Fruit fly (Drosophila melanogaster): ENCODE results near the gene tx.

- no peak for TF ChIP-seq CG8478 (optimal IDR thresholded peaks at IDR 0.05)
- TF ChIP-seq CTCF (optimal IDR thresholded peaks at IDR 0.05): no peak
Observed at dm6 chr3R:26483657-26484056, 43.1 kb downstream of the tx start.
